Worm (Caenorhabditis elegans): ENCODE data around the gene K05F1.10.

- TF ChIP-seq ama-1 (optimal IDR thresholded peaks at IDR 0.05) (no peak), hmg-4 (GFP tag; optimal IDR thresholded peaks at IDR 0.05) (no peak), tbx-11 (GFP tag; IDR thresholded peaks at IDR 0.05) (no peak)
Observed at ce11 chrII:5816346-5816745, 11.1 kb upstream of the K05F1.10 start, which contains the start of gene ZK1248.20.
